Comparison of ENCODE assay signal across 1 fruit fly cellular context in genomic region chrX:2743020-2743419, dm6.
TF ChIP-seq lines count a peak whose summit lies in the region.

No protein-coding gene starts in this region.

TF ChIP-seq in whole organism, embryonic, 481 proteins besides CTCF, POLR2A, EP300 and RAD21 (continued from another document and continues in another):
- TF ChIP-seq vvl (GFP tag; IDR thresholded peaks at IDR 0.05; lab: Robert Waterston, UW) (peak; percentile 92), CG17359 (tag; optimal IDR thresholded peaks at IDR 0.05; lab: Kevin White, UChicago) (peak; percentile 77), CG18599 (GFP tag; optimal IDR thresholded peaks at IDR 0.05; lab: Kevin White, UChicago) (peak; percentile 92), Hand (GFP tag; optimal IDR thresholded peaks at IDR 0.05; lab: Kevin White, UChicago) (peak; percentile 81), CG6175 (GFP tag; IDR thresholded peaks at IDR 0.05; lab: Robert Waterston, UW) (peak; percentile 88), sr (GFP tag; IDR thresholded peaks at IDR 0.05; lab: Robert Waterston, UW) (peak; percentile 74; the same call in 2 of the 3 replicates), CG6654 (GFP tag; optimal IDR thresholded peaks at IDR 0.05; lab: Kevin White, UChicago) (peak; percentile 31), fd3F (GFP tag; optimal IDR thresholded peaks at IDR 0.05; lab: Kevin White, UChicago) (peak; percentile 85), Antp (GFP tag; optimal IDR thresholded peaks at IDR 0.05; lab: Kevin White, UChicago) (peak; percentile 88), Trl (optimal IDR thresholded peaks at IDR 0.05; lab: Kevin White, UChicago) (no peak), Trl (GFP tag; optimal IDR thresholded peaks at IDR 0.05; lab: Kevin White, UChicago) (peak; percentile 75), CG14014 (GFP tag; IDR thresholded peaks at IDR 0.05; lab: Robert Waterston, UW) (peak; percentile 92), usp (GFP tag; optimal IDR thresholded peaks at IDR 0.05; lab: Kevin White, UChicago) (no peak), hkb (optimal IDR thresholded peaks at IDR 0.05; lab: Kevin White, UChicago) (no peak), hkb (GFP tag; IDR thresholded peaks at IDR 0.05; lab: Robert Waterston, UW) (peak; percentile 88), gsb (GFP tag; IDR thresholded peaks at IDR 0.05; lab: Robert Waterston, UW) (peak; percentile 91), row (GFP tag; IDR thresholded peaks at IDR 0.05; lab: Robert Waterston, UW) (peak; percentile 93), D19B (GFP tag; optimal IDR thresholded peaks at IDR 0.05; lab: Kevin White, UChicago) (peak; percentile 76), MBD-R2 (GFP tag; IDR thresholded peaks at IDR 0.05; lab: Robert Waterston, UW) (peak; percentile 85), Xrp1 (GFP tag; IDR thresholded peaks at IDR 0.05; lab: Robert Waterston, UW) (peak; percentile 72), zf30C (GFP tag; optimal IDR thresholded peaks at IDR 0.05; lab: Kevin White, UChicago) (no peak), NC2α (GFP tag; optimal IDR thresholded peaks at IDR 0.05; lab: Kevin White, UChicago) (peak; percentile 29), CG3838 (GFP tag; optimal IDR thresholded peaks at IDR 0.05; lab: Kevin White, UChicago) (no peak), B-H2 (GFP tag; optimal IDR thresholded peaks at IDR 0.05; lab: Kevin White, UChicago) (no peak), trh (GFP tag; optimal IDR thresholded peaks at IDR 0.05; lab: Kevin White, UChicago) (peak; percentile 27), nerfin-2 (GFP tag; IDR thresholded peaks at IDR 0.05; lab: Robert Waterston, UW; ENCODE audit: partially characterized antibody) (no peak), gcm (GFP tag; optimal IDR thresholded peaks at IDR 0.05; lab: Kevin White, UChicago) (peak; percentile 6), CG1529 (GFP tag; optimal IDR thresholded peaks at IDR 0.05; lab: Kevin White, UChicago) (no peak), odd (GFP tag; optimal IDR thresholded peaks at IDR 0.05; lab: Kevin White, UChicago) (peak; percentile 66), CG8359 (GFP tag; optimal IDR thresholded peaks at IDR 0.05; lab: Kevin White, UChicago; ENCODE audit: borderline replicate concordance) (no peak), CG2678 (tag; optimal IDR thresholded peaks at IDR 0.05; lab: Kevin White, UChicago) (peak; percentile 86), jing (GFP tag; optimal IDR thresholded peaks at IDR 0.05; lab: Kevin White, UChicago) (no peak), lov (optimal IDR thresholded peaks at IDR 0.05; lab: Kevin White, UChicago) (no peak), lov (GFP tag; IDR thresholded peaks at IDR 0.05; lab: Robert Waterston, UW) (peak; percentile 79; the same call in 2 of the 3 replicates), org-1 (GFP tag; optimal IDR thresholded peaks at IDR 0.05; lab: Kevin White, UChicago) (peak; percentile 69), CG2120 (GFP tag; optimal IDR thresholded peaks at IDR 0.05; lab: Kevin White, UChicago) (peak; percentile 95), sens (GFP tag; lab: Kevin White, UChicago) (peak; percentile 91), CG13287 (GFP tag; IDR thresholded peaks at IDR 0.05; lab: Robert Waterston, UW; ENCODE audit: partially characterized antibody) (no peak), Hr3 (GFP tag; optimal IDR thresholded peaks at IDR 0.05; lab: Kevin White, UChicago) (peak; percentile 72), ems (GFP tag; optimal IDR thresholded peaks at IDR 0.05; lab: Kevin White, UChicago) (peak; percentile 73), lmd (GFP tag; IDR thresholded peaks at IDR 0.05; lab: Robert Waterston, UW) (peak; percentile 89), dmrt99B (tag; optimal IDR thresholded peaks at IDR 0.05; lab: Kevin White, UChicago) (peak; percentile 80), bab2 (GFP tag; optimal IDR thresholded peaks at IDR 0.05; lab: Kevin White, UChicago) (peak; percentile 78), CG6854 (GFP tag; optimal IDR thresholded peaks at IDR 0.05; lab: Kevin White, UChicago) (peak; percentile 53), CG30403 (GFP tag; optimal IDR thresholded peaks at IDR 0.05; lab: Kevin White, UChicago) (peak; percentile 72), kah (GFP tag; optimal IDR thresholded peaks at IDR 0.05; lab: Kevin White, UChicago) (peak; percentile 29), CG8765 (GFP tag; IDR thresholded peaks at IDR 0.05; lab: Robert Waterston, UW) (peak; percentile 59; the same call in 1 of the 2 replicates), Fer3 (tag; optimal IDR thresholded peaks at IDR 0.05; lab: Kevin White, UChicago) (peak; percentile 84), ase (GFP tag; IDR thresholded peaks at IDR 0.05; lab: Robert Waterston, UW) (peak; percentile 85; the same call in 2 of the 3 replicates), CG9727 (GFP tag; optimal IDR thresholded peaks at IDR 0.05; lab: Kevin White, UChicago) (peak; percentile 69), Usf (GFP tag; optimal IDR thresholded peaks at IDR 0.05; lab: Kevin White, UChicago) (peak; percentile 49), Mrtf (GFP tag; IDR thresholded peaks at IDR 0.05; lab: Robert Waterston, UW) (peak; percentile 85), Optix (GFP tag; IDR thresholded peaks at IDR 0.05; lab: Robert Waterston, UW) (peak; percentile 85), scrt (GFP tag; optimal IDR thresholded peaks at IDR 0.05; lab: Kevin White, UChicago) (peak; percentile 63), slp2 (GFP tag; optimal IDR thresholded peaks at IDR 0.05; lab: Kevin White, UChicago) (peak; percentile 75), zen2 (GFP tag; IDR thresholded peaks at IDR 0.05; lab: Robert Waterston, UW; ENCODE audit: partially characterized antibody) (no peak), CG13624 (GFP tag; optimal IDR thresholded peaks at IDR 0.05; lab: Kevin White, UChicago) (peak; percentile 81), zfh2 (GFP tag; optimal IDR thresholded peaks at IDR 0.05; lab: Kevin White, UChicago) (peak; percentile 89), CG9817 (tag; optimal IDR thresholded peaks at IDR 0.05; lab: Kevin White, UChicago) (peak; percentile 69), CG2712 (tag; optimal IDR thresholded peaks at IDR 0.05; lab: Kevin White, UChicago) (peak; percentile 32), CG9932 (GFP tag; IDR thresholded peaks at IDR 0.05; lab: Robert Waterston, UW) (peak; percentile 89), CG31224 (GFP tag; IDR thresholded peaks at IDR 0.05; lab: Robert Waterston, UW) (peak; percentile 85), hth (optimal IDR thresholded peaks at IDR 0.05; lab: Kevin White, UChicago) (no peak), CG11504 (tag; optimal IDR thresholded peaks at IDR 0.05; lab: Kevin White, UChicago) (peak; percentile 80), CG18764 (GFP tag; optimal IDR thresholded peaks at IDR 0.05; lab: Kevin White, UChicago) (peak; percentile 32), CG8290 (GFP tag; optimal IDR thresholded peaks at IDR 0.05; lab: Kevin White, UChicago) (no peak), CG8290 (tag; optimal IDR thresholded peaks at IDR 0.05; lab: Kevin White, UChicago) (peak in 1 of 2 experiments; percentile 52), pb (GFP tag; optimal IDR thresholded peaks at IDR 0.05; lab: Kevin White, UChicago) (peak; percentile 53), Rfx (GFP tag; IDR thresholded peaks at IDR 0.05; lab: Robert Waterston, UW) (peak; percentile 95), dm (GFP tag; optimal IDR thresholded peaks at IDR 0.05; lab: Kevin White, UChicago) (peak; percentile 59), lilli (GFP tag; optimal IDR thresholded peaks at IDR 0.05; lab: Kevin White, UChicago) (peak; percentile 92), CG34422 (GFP tag; IDR thresholded peaks at IDR 0.05; lab: Robert Waterston, UW) (peak; percentile 85), CG1233 (GFP tag; optimal IDR thresholded peaks at IDR 0.05; lab: Kevin White, UChicago) (peak; percentile 52), Rx (GFP tag; IDR thresholded peaks at IDR 0.05; lab: Robert Waterston, UW) (peak; percentile 79), tio (GFP tag; optimal IDR thresholded peaks at IDR 0.05; lab: Kevin White, UChicago) (peak; percentile 69), Dip3 (GFP tag; optimal IDR thresholded peaks at IDR 0.05; lab: Kevin White, UChicago) (peak; percentile 86), Ssrp (tag; optimal IDR thresholded peaks at IDR 0.05; lab: Kevin White, UChicago) (peak; percentile 31), CG9609 (GFP tag; optimal IDR thresholded peaks at IDR 0.05; lab: Kevin White, UChicago) (peak; percentile 80), CG15601 (tag; optimal IDR thresholded peaks at IDR 0.05; lab: Kevin White, UChicago) (no peak), zfh1 (GFP tag; IDR thresholded peaks at IDR 0.05; lab: Robert Waterston, UW) (peak; percentile 86), Dll (GFP tag; IDR thresholded peaks at IDR 0.05; lab: Robert Waterston, UW; ENCODE audit: partially characterized antibody) (no peak), CG3726 (GFP tag; IDR thresholded peaks at IDR 0.05; lab: Robert Waterston, UW) (peak; percentile 83), CG2202 (tag; optimal IDR thresholded peaks at IDR 0.05; lab: Kevin White, UChicago) (no peak), Hmx (GFP tag; optimal IDR thresholded peaks at IDR 0.05; lab: Kevin White, UChicago) (no peak), CG12299 (tag; optimal IDR thresholded peaks at IDR 0.05; lab: Kevin White, UChicago) (peak; percentile 18), amos (GFP tag; IDR thresholded peaks at IDR 0.05; lab: Robert Waterston, UW; ENCODE audit: partially characterized antibody) (no peak), CG16779 (GFP tag; IDR thresholded peaks at IDR 0.05; lab: Robert Waterston, UW) (peak; percentile 83), CG13123 (GFP tag; optimal IDR thresholded peaks at IDR 0.05; lab: Kevin White, UChicago) (no peak), CG4424 (GFP tag; optimal IDR thresholded peaks at IDR 0.05; lab: Kevin White, UChicago) (peak; percentile 57), CG7987 (GFP tag; optimal IDR thresholded peaks at IDR 0.05; lab: Kevin White, UChicago) (no peak), lbe (GFP tag; optimal IDR thresholded peaks at IDR 0.05; lab: Kevin White, UChicago) (no peak), CG34224 (GFP tag; IDR thresholded peaks at IDR 0.05; lab: Robert Waterston, UW; ENCODE audit: partially characterized antibody) (no peak), Poxn (GFP tag; IDR thresholded peaks at IDR 0.05; lab: Robert Waterston, UW) (peak; percentile 72; the same call in 1 of the 2 replicates), so (GFP tag; IDR thresholded peaks at IDR 0.05; lab: Robert Waterston, UW) (peak; percentile 85), CG14965 (GFP tag; optimal IDR thresholded peaks at IDR 0.05; lab: Kevin White, UChicago; ENCODE audit: borderline replicate concordance) (no peak), CG7372 (GFP tag; IDR thresholded peaks at IDR 0.05; lab: Robert Waterston, UW) (peak; percentile 85), esg (GFP tag; conservative IDR thresholded peaks at IDR 0.05; lab: Robert Waterston, UW) (peak; percentile 86), Atf-2 (GFP tag; optimal IDR thresholded peaks at IDR 0.05; lab: Kevin White, UChicago) (peak; percentile 56), grn (GFP tag; optimal IDR thresholded peaks at IDR 0.05; lab: Kevin White, UChicago) (peak; percentile 78), Dek (tag; optimal IDR thresholded peaks at IDR 0.05; lab: Kevin White, UChicago) (peak; percentile 72), CG8924 (tag; optimal IDR thresholded peaks at IDR 0.05; lab: Kevin White, UChicago) (peak; percentile 52), NK7.1 (GFP tag; optimal IDR thresholded peaks at IDR 0.05; lab: Kevin White, UChicago) (peak; percentile 58), CG1647 (GFP tag; optimal IDR thresholded peaks at IDR 0.05; lab: Kevin White, UChicago) (peak; percentile 63), kni (GFP tag; optimal IDR thresholded peaks at IDR 0.05; lab: Kevin White, UChicago) (no peak), Hey (tag; optimal IDR thresholded peaks at IDR 0.05; lab: Kevin White, UChicago) (peak; percentile 29), CG1602 (GFP tag; optimal IDR thresholded peaks at IDR 0.05; lab: Kevin White, UChicago) (no peak), schlank (tag; optimal IDR thresholded peaks at IDR 0.05; lab: Kevin White, UChicago) (peak; percentile 72), disco-r (GFP tag; optimal IDR thresholded peaks at IDR 0.05; lab: Kevin White, UChicago) (peak; percentile 25), Myb (GFP tag; optimal IDR thresholded peaks at IDR 0.05; lab: Kevin White, UChicago) (peak; percentile 74), CG33213 (GFP tag; optimal IDR thresholded peaks at IDR 0.05; lab: Kevin White, UChicago) (peak; percentile 59), Chrac-16 (GFP tag; optimal IDR thresholded peaks at IDR 0.05; lab: Kevin White, UChicago) (peak; percentile 64), Nf-YA (GFP tag; IDR thresholded peaks at IDR 0.05; lab: Robert Waterston, UW) (peak; percentile 70), CG2129 (GFP tag; IDR thresholded peaks at IDR 0.05; lab: Robert Waterston, UW; ENCODE audit: partially characterized antibody) (no peak), CG9215 (GFP tag; IDR thresholded peaks at IDR 0.05; lab: Robert Waterston, UW) (peak; percentile 81), CG15514 (GFP tag; optimal IDR thresholded peaks at IDR 0.05; lab: Kevin White, UChicago) (peak; percentile 73), Dfd (GFP tag; optimal IDR thresholded peaks at IDR 0.05; lab: Kevin White, UChicago) (no peak), CG5180 (GFP tag; optimal IDR thresholded peaks at IDR 0.05; lab: Kevin White, UChicago) (peak; percentile 41), CG4328 (GFP tag; optimal IDR thresholded peaks at IDR 0.05; lab: Kevin White, UChicago) (no peak), peb (GFP tag; IDR thresholded peaks at IDR 0.05; lab: Robert Waterston, UW) (peak; percentile 67), oc (tag; optimal IDR thresholded peaks at IDR 0.05; lab: Kevin White, UChicago) (no peak), h (optimal IDR thresholded peaks at IDR 0.05; lab: Kevin White, UChicago) (no peak), tup (GFP tag; optimal IDR thresholded peaks at IDR 0.05; lab: Kevin White, UChicago) (peak; percentile 66), CG14667 (GFP tag; IDR thresholded peaks at IDR 0.05; lab: Robert Waterston, UW) (peak; percentile 76), CG12236 (GFP tag; optimal IDR thresholded peaks at IDR 0.05; lab: Kevin White, UChicago) (peak; percentile 20), CG16813 (GFP tag; IDR thresholded peaks at IDR 0.05; lab: Robert Waterston, UW; ENCODE audit: partially characterized antibody) (no peak), bigmax (GFP tag; optimal IDR thresholded peaks at IDR 0.05; lab: Kevin White, UChicago) (no peak), Adf1 (GFP tag; IDR thresholded peaks at IDR 0.05; lab: Robert Waterston, UW) (peak; percentile 73; the same call in 1 of the 2 replicates), HHEX (GFP tag; optimal IDR thresholded peaks at IDR 0.05; lab: Kevin White, UChicago) (peak; percentile 82), CG17568 (GFP tag; optimal IDR thresholded peaks at IDR 0.05; lab: Kevin White, UChicago) (peak; percentile 59), crc (GFP tag; optimal IDR thresholded peaks at IDR 0.05; lab: Kevin White, UChicago) (peak; percentile 78), CG31441 (GFP tag; IDR thresholded peaks at IDR 0.05; lab: Robert Waterston, UW) (peak; percentile 66; the same call in 1 of the 2 replicates), CoRest (tag; optimal IDR thresholded peaks at IDR 0.05; lab: Kevin White, UChicago) (peak; percentile 74)
